Fruit fly (Drosophila melanogaster) whole organism, embryonic: Measurements from ENCODE around the gene edin.

Source experiments
- BEAF-32 ChIP-seq: fragments of 200-800 bp; sonication (Bioruptor generic); optimal IDR thresholded peaks from 3 replicates; lab custom pipeline; 2017; ENCODE audit warnings: missing biosample characterization, missing genetic modification characterization, mild to moderate bottlenecking, moderate library complexity, missing genetic modification reagents
- CG10267 ChIP-seq: fragments of 200-800 bp; sonication (Bioruptor generic); optimal IDR thresholded peaks from 2 replicates; lab custom pipeline; 2018; ENCODE audit warnings: missing biosample characterization, mild to moderate bottlenecking, missing genetic modification characterization, moderate library complexity
- CG14860 ChIP-seq: fragments of 200-800 bp; sonication (Bioruptor generic); IDR thresholded peaks from 3 replicates; pipeline ENCODE4 v1.3.6; 2022; ENCODE audit warnings: missing biosample characterization, missing genetic modification characterization; ENCODE audit not compliant: partially characterized antibody
- CG15269 ChIP-seq: fragments of 200-800 bp; sonication (Bioruptor generic); optimal IDR thresholded peaks from 2 replicates; lab custom pipeline; 2018; ENCODE audit warnings: missing biosample characterization, mild to moderate bottlenecking, missing genetic modification characterization, moderate library complexity
- CG15479 ChIP-seq: fragments of 200-800 bp; sonication (Bioruptor generic); optimal IDR thresholded peaks from 3 replicates; lab custom pipeline; 2019; ENCODE audit warnings: missing biosample characterization, mild to moderate bottlenecking, missing genetic modification characterization, moderate library complexity
- CG17186 ChIP-seq: fragments of 200-800 bp; sonication (Bioruptor generic); optimal IDR thresholded peaks from 3 replicates; lab custom pipeline; 2017; ENCODE audit warnings: missing biosample characterization, missing genetic modification reagents, missing genetic modification characterization
- CG18599 ChIP-seq: fragments of 200-800 bp; sonication (Bioruptor generic); optimal IDR thresholded peaks from 3 replicates; lab custom pipeline; 2017; ENCODE audit warnings: missing biosample characterization, missing genetic modification characterization, mild to moderate bottlenecking, moderate library complexity, missing genetic modification reagents
- CG2889 ChIP-seq: fragments of 200-800 bp; sonication (Bioruptor generic); IDR thresholded peaks from 3 replicates; pipeline ENCODE4 v1.3.6; 2022; ENCODE audit warnings: missing biosample characterization, missing genetic modification characterization
- CG30020 ChIP-seq: fragments of 200-800 bp; optimal IDR thresholded peaks from 2 replicates; lab custom pipeline; 2019; ENCODE audit warnings: missing biosample characterization, mild to moderate bottlenecking, missing genetic modification characterization, moderate library complexity
- CG31441 ChIP-seq: fragments of 200-800 bp; sonication (Bioruptor generic); IDR thresholded peaks from 2 replicates; pipeline ENCODE4 v1.3.6; 2022; ENCODE audit warnings: missing biosample characterization, missing genetic modification characterization
- CG32767 ChIP-seq: fragments of 200-800 bp; sonication (Bioruptor generic); IDR thresholded peaks from 2 replicates; pipeline ENCODE4 v1.3.6; 2022; ENCODE audit warnings: missing biosample characterization, missing genetic modification characterization
- CG32772 ChIP-seq: fragments of 200-800 bp; sonication (Bioruptor generic); IDR thresholded peaks from 2 replicates; pipeline ENCODE4 v1.3.6; 2022; ENCODE audit warnings: missing biosample characterization, missing genetic modification characterization
- CG4360 ChIP-seq: fragments of 200-800 bp; sonication (Bioruptor generic); IDR thresholded peaks from 2 replicates; pipeline ENCODE4 v1.3.6; 2022; ENCODE audit warnings: missing biosample characterization, missing genetic modification characterization
- CG4820 ChIP-seq: fragments of 200-800 bp; sonication (Bioruptor generic); optimal IDR thresholded peaks from 3 replicates; lab custom pipeline; 2016; ENCODE audit warnings: missing biosample characterization, missing genetic modification characterization
- CG4854 ChIP-seq: fragments of 200-800 bp; sonication (Bioruptor generic); optimal IDR thresholded peaks from 2 replicates; lab custom pipeline; 2016; ENCODE audit warnings: missing biosample characterization, missing genetic modification characterization, inconsistent platforms
- CG6683 ChIP-seq: fragments of 200-800 bp; sonication (Bioruptor generic); optimal IDR thresholded peaks from 2 replicates; lab custom pipeline; 2017; ENCODE audit warnings: missing biosample characterization, mild to moderate bottlenecking, missing genetic modification characterization, missing genetic modification reagents
- CG7372 ChIP-seq: fragments of 200-800 bp; sonication (Bioruptor generic); IDR thresholded peaks from 2 replicates; pipeline ENCODE4 v1.3.6; 2022; ENCODE audit warnings: missing biosample characterization, missing genetic modification characterization
- CG7987 ChIP-seq: fragments of 200-800 bp; sonication (Bioruptor generic); optimal IDR thresholded peaks from 2 replicates; lab custom pipeline; 2018; ENCODE audit warnings: missing biosample characterization, mild to moderate bottlenecking, missing genetic modification characterization, moderate library complexity
- CG8765 ChIP-seq: fragments of 200-800 bp; sonication (Bioruptor generic); IDR thresholded peaks from 2 replicates; pipeline ENCODE4 v1.3.6; 2022; ENCODE audit warnings: missing biosample characterization, missing genetic modification characterization
- CTCF ChIP-seq: fragments of 200-800 bp; sonication (Bioruptor generic); optimal IDR thresholded peaks from 2 replicates; lab custom pipeline; 2017; ENCODE audit warnings: missing biosample characterization, mild to moderate bottlenecking, missing genetic modification characterization, moderate library complexity
- Drgx ChIP-seq: fragments of 200-800 bp; sonication (Bioruptor generic); IDR thresholded peaks from 2 replicates; pipeline ENCODE4 v1.3.6; 2022; ENCODE audit warnings: missing biosample characterization, missing genetic modification characterization
- H15 ChIP-seq: fragments of 200-800 bp; sonication (Bioruptor generic); IDR thresholded peaks from 3 replicates; pipeline ENCODE4 v1.3.6; 2022; ENCODE audit warnings: missing biosample characterization, missing genetic modification characterization
- Lhr ChIP-seq: fragments of 200-800 bp; sonication (Bioruptor generic); optimal IDR thresholded peaks from 3 replicates; lab custom pipeline; 2017; ENCODE audit warnings: mild to moderate bottlenecking, missing biosample characterization, missing genetic modification reagents, missing genetic modification characterization
- Trl ChIP-seq, 3 experiments: fragments of >200 bp in 2 of 3; fragments of 200-800 bp in 1 of 3; sonication (Bioruptor generic) in 1 of 3; optimal IDR thresholded peaks; 2 replicates in 1 of 3; 3 replicates in 2 of 3; lab custom pipeline; 2016 to 2017; ENCODE audit warnings: missing biosample characterization in 1 of 3, missing genetic modification characterization in 1 of 3
- Xbp1 ChIP-seq: fragments of 200-800 bp; sonication (Bioruptor generic); optimal IDR thresholded peaks from 3 replicates; lab custom pipeline; 2016; ENCODE audit warnings: missing biosample characterization, mild to moderate bottlenecking, missing genetic modification characterization
- abd-A ChIP-seq: fragments of 200-800 bp; sonication (Bioruptor generic); optimal IDR thresholded peaks from 3 replicates; lab custom pipeline; 2019; ENCODE audit warnings: missing biosample characterization, mild to moderate bottlenecking, missing genetic modification characterization, moderate library complexity
- bsh ChIP-seq, 2 experiments: fragments of 200-800 bp; sonication (Bioruptor generic); optimal IDR thresholded peaks; 2 replicates each; lab custom pipeline; 2017 to 2018; ENCODE audit warnings: mild to moderate bottlenecking in 2 of 2, missing biosample characterization in 2 of 2, missing genetic modification characterization in 2 of 2, moderate library complexity in 1 of 2
- cg ChIP-seq: fragments of 200-800 bp; sonication (Bioruptor generic); optimal IDR thresholded peaks from 3 replicates; lab custom pipeline; 2019; ENCODE audit warnings: missing biosample characterization, mild to moderate bottlenecking, missing genetic modification characterization, moderate library complexity
- ci ChIP-seq: fragments of 200-800 bp; sonication (Bioruptor generic); IDR thresholded peaks from 3 replicates; pipeline ENCODE4 v1.3.6; 2022; ENCODE audit warnings: missing biosample characterization, missing genetic modification characterization
- croc ChIP-seq: fragments of 200-800 bp; sonication (Bioruptor generic); conservative IDR thresholded peaks from 3 replicates; pipeline ENCODE4 v1.3.6; 2022; ENCODE audit warnings: missing biosample characterization, missing genetic modification characterization
- knrl ChIP-seq: fragments of 200-800 bp; sonication (Bioruptor generic); IDR thresholded peaks from 3 replicates; pipeline ENCODE4 v1.3.6; 2022; ENCODE audit warnings: missing biosample characterization, missing genetic modification characterization; ENCODE audit not compliant: partially characterized antibody
- nom ChIP-seq: fragments of 200-800 bp; sonication (Bioruptor generic); optimal IDR thresholded peaks from 2 replicates; lab custom pipeline; 2017; ENCODE audit warnings: missing biosample characterization, missing genetic modification characterization, mild to moderate bottlenecking, moderate library complexity, missing genetic modification reagents
- oc ChIP-seq: fragments of 200-800 bp; sonication (Bioruptor generic); optimal IDR thresholded peaks from 2 replicates; lab custom pipeline; 2018; ENCODE audit warnings: missing biosample characterization, mild to moderate bottlenecking, missing genetic modification characterization, moderate library complexity
- salm ChIP-seq: fragments of 200-800 bp; sonication (Bioruptor generic); optimal IDR thresholded peaks from 2 replicates; lab custom pipeline; 2018; ENCODE audit warnings: missing biosample characterization, mild to moderate bottlenecking, missing genetic modification characterization
- sens ChIP-seq: fragments of 200-800 bp; sonication (Bioruptor generic); peaks from one replicate; lab custom pipeline; 2016; ENCODE audit warnings: missing biosample characterization, missing genetic modification characterization
- tin ChIP-seq: fragments of 200-800 bp; sonication (Bioruptor generic); optimal IDR thresholded peaks from 3 replicates; lab custom pipeline; 2016; ENCODE audit warnings: missing biosample characterization, missing genetic modification characterization
- tio ChIP-seq: fragments of 200-800 bp; sonication (Bioruptor generic); optimal IDR thresholded peaks from 2 replicates; lab custom pipeline; 2017; ENCODE audit warnings: missing biosample characterization, missing genetic modification characterization, inconsistent platforms
- vnd ChIP-seq: fragments of 200-800 bp; sonication (Bioruptor generic); IDR thresholded peaks from 3 replicates; pipeline ENCODE4 v1.3.6; 2022; ENCODE audit warnings: missing biosample characterization, missing genetic modification characterization; ENCODE audit not compliant: partially characterized antibody
- vvl ChIP-seq: fragments of 200-800 bp; sonication (Bioruptor generic); IDR thresholded peaks from 2 replicates; pipeline ENCODE4 v1.3.6; 2022; ENCODE audit warnings: missing biosample characterization, missing genetic modification characterization
- z ChIP-seq: fragments of 200-800 bp; sonication (Bioruptor generic); IDR thresholded peaks from 3 replicates; pipeline ENCODE4 v1.3.6; 2022; ENCODE audit warnings: missing biosample characterization, missing genetic modification characterization

edin gene

DNA sequence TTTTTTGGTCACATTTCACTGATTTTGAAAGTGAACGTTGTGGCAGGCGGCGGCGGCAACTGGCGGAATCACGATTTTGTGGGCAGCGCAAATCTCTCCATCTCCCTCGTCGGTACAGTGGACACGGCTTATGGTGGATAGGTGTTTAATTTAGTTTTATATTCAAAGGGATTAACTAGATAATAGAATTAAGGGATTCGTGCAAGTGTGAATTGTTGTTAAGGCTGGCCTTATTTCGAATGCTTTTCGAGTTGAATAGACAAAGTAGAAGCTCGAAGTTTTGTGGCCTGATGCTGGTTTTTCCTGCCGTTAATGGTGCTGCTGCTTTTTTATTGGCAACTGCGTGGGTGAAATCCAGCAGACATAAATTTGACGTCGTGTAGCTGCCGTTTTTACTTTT is 3.3 kb downstream of the edin start (continued):
- TF ChIP-seq oc (tag; lab: Kevin White, UChicago) (no peak), tio (GFP tag; lab: Kevin White, UChicago) (no peak), H15 (no peak), abd-A (tag; lab: Kevin White, UChicago) (no peak), Drgx (GFP tag; lab: Robert Waterston, UW) (peak; percentile 76), CG8765 (GFP tag; lab: Robert Waterston, UW) (no peak), CG10267 (tag; lab: Kevin White, UChicago) (no peak), CG17186 (GFP tag; lab: Kevin White, UChicago) (no peak), CG30020 (tag; lab: Kevin White, UChicago) (no peak), ci (0 out of 3 replicates have a peak, but pooled peaks have one; percentile 28), CG7372 (GFP tag; lab: Robert Waterston, UW) (no peak), Xbp1 (no peak), Lhr (GFP tag; lab: Kevin White, UChicago) (no peak), BEAF-32 (GFP tag; lab: Kevin White, UChicago) (no peak), CG14860 (GFP tag; lab: Robert Waterston, UW) (no peak), CG7987 (GFP tag; lab: Kevin White, UChicago) (no peak), CG4854 (no peak)

DNA sequence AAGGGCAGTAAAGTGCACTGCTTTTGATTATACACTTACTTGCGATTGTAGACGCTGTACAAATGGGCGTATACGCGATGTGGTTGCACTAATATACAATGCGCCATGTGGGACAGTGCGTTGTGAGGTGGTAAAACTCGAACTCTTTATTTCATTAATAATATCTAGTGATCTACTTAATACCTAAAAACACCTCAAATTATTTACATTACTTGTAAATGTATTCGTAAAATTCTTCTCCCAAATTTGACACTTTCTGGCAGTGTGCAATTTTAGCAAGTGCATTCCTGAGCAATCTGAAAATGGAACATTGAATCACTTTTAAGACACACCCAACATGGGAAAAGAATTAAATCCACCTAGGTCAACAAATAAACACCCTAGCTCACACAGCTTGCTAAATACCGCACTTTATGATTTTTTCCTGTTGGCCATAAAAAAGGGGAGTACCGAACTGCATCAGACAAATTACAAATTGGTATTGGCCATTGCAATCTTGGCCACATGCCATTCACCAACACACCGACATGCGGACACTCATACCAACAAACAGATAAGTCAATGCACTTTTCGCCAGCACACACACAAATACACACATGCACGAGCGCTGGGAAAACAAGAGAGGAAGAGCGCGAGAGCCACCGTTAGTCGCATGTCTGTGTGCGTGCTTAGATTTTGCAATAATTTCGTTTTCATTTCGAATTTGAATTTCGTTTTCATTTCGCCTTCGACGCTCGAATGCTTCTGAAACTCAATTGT is 4.5 kb downstream of the edin start:
- TF ChIP-seq croc (GFP tag; lab: Robert Waterston, UW) (no peak), CG7372 (GFP tag; lab: Robert Waterston, UW) (peak; percentile 58; the same call in 1 of the 2 replicates), CG4820 (GFP tag; lab: Kevin White, UChicago) (no peak), CG32767 (GFP tag; lab: Robert Waterston, UW) (no peak), tin (GFP tag; lab: Kevin White, UChicago) (no peak), salm (tag; lab: Kevin White, UChicago) (no peak), CG2889 (GFP tag; lab: Robert Waterston, UW) (no peak), CG31441 (GFP tag; lab: Robert Waterston, UW) (no peak), CG18599 (no peak), cg (GFP tag; lab: Kevin White, UChicago) (peak; percentile 15), vvl (GFP tag; lab: Robert Waterston, UW) (no peak), CG6683 (GFP tag; lab: Kevin White, UChicago) (no peak)

DNA sequence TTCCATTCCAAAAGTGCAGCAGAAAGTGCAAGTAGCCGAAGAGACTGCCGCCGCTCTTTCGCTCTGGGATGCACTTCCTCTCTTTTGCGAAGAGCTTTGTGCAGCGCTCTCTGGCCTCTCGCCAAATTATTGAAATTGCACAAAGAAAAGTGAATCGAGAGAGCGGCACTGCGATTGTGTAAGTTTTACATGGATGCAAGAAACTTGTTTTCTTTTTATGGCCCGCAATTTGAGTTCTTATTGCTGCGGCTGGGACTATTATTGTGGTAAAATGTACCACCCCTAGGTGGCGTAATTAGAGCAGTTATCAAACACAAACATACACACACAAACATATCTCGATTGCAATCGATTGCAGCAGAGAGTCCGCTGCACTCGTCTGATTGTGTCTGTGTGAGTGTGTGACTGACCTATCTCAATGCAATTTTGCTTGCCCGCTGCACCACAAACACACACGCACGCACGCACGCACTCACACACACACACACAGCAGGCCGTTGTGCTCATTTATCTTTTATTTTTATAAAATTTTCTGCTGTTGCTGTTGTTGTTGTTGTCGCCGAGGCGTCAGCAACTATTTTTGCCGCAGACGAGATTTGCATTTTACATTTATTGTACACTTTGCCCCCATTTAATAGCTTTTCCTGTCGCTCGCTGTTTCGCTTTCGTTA is 5.8 kb downstream of the edin start:
- TF ChIP-seq z (GFP tag; lab: Robert Waterston, UW) (0 out of 3 replicates have a peak, but pooled peaks have one; percentile 36), vnd (GFP tag; lab: Robert Waterston, UW) (0 out of 3 replicates have a peak, but pooled peaks have one; percentile 11), CG15269 (tag; lab: Kevin White, UChicago) (no peak), CTCF (GFP tag; lab: Kevin White, UChicago) (peak; percentile 28), bsh (GFP tag; optimal IDR thresholded peaks at IDR 0.05; lab: Kevin White, UChicago) (peak in 1 of 2 experiments; percentile 24), Trl (optimal IDR thresholded peaks at IDR 0.05; lab: Kevin White, UChicago) (peak in 1 of 2 experiments; percentile 28), Trl (GFP tag; optimal IDR thresholded peaks at IDR 0.05; lab: Kevin White, UChicago) (no peak), sens (peak; percentile 10), Drgx (GFP tag; lab: Robert Waterston, UW) (peak; percentile 38), knrl (no peak), CG32772 (GFP tag; lab: Robert Waterston, UW) (no peak), nom (GFP tag; lab: Kevin White, UChicago) (peak; percentile 43), CG15479 (GFP tag; lab: Kevin White, UChicago) (peak; percentile 76), cg (GFP tag; lab: Kevin White, UChicago) (peak; percentile 64), CG4360 (GFP tag; lab: Robert Waterston, UW) (peak; percentile 42; the same call in 1 of the 2 replicates)
